Fruit fly (Drosophila melanogaster): ENCODE data around the gene RpS21.

The RpS21 gene

DNA sequence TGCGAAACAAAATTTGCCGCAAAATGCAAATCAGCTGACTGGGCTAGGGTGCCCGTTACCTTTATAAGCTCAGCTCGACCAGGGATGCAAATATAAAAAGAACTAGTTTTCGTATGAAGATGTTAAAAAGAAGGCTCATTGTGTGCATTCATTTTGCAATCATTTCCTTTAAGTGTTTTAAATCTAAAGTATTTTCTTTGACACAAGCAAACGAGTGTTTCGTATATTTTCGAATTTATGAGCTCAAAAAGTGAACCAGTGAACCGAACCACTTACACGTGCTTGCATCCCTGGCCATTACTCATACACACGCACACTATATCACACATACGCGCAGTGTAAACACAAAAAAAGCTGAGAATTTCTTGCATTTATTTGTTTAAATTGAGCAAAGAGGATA, 22.3 kb downstream of the RpS21 start, which contains the start of the genes Prx6a and Sbat (continued):
- 0 out of 3 replicates have a peak, but pooled peaks have one; percentile 45 for TF ChIP-seq sr (GFP tag; IDR thresholded peaks at IDR 0.05)
- TF ChIP-seq ci (GFP tag; IDR thresholded peaks at IDR 0.05): peak; percentile 50; the same call in 1 of the 3 replicates
- TF ChIP-seq Ets97D (GFP tag; optimal IDR thresholded peaks at IDR 0.05): peak; percentile 46
- TF ChIP-seq CG15601 (tag; optimal IDR thresholded peaks at IDR 0.05): peak; percentile 53
- peak; percentile 46 for TF ChIP-seq Mad (GFP tag; optimal IDR thresholded peaks at IDR 0.05)
- TF ChIP-seq fru (optimal IDR thresholded peaks at IDR 0.05): no peak
- TF ChIP-seq bcd (GFP tag; optimal IDR thresholded peaks at IDR 0.05): peak; percentile 69
- TF ChIP-seq Med (GFP tag): peak; percentile 95
- TF ChIP-seq ap (GFP tag; IDR thresholded peaks at IDR 0.05): no peak
- no peak for TF ChIP-seq ash1 (GFP tag; optimal IDR thresholded peaks at IDR 0.05)
- no peak for TF ChIP-seq Doc3 (GFP tag; IDR thresholded peaks at IDR 0.05; ENCODE audit: partially characterized antibody)
- TF ChIP-seq fu2 (GFP tag; optimal IDR thresholded peaks at IDR 0.05): peak; percentile 66
- peak; percentile 54; the same call in 1 of the 3 replicates for TF ChIP-seq CG11560 (tag; IDR thresholded peaks at IDR 0.05)
- 0 out of 2 replicates have a peak, but pooled peaks have one; percentile 17 for TF ChIP-seq danr (GFP tag; IDR thresholded peaks at IDR 0.05)
- TF ChIP-seq YL-1 (GFP tag; optimal IDR thresholded peaks at IDR 0.05): no peak
- TF ChIP-seq CG3281 (GFP tag; optimal IDR thresholded peaks at IDR 0.05): peak; percentile 76
- TF ChIP-seq BEAF-32 (GFP tag; optimal IDR thresholded peaks at IDR 0.05): peak; percentile 44
- no peak for TF ChIP-seq zen2 (GFP tag; IDR thresholded peaks at IDR 0.05; ENCODE audit: partially characterized antibody)
- no peak for TF ChIP-seq ab (GFP tag; optimal IDR thresholded peaks at IDR 0.05)
- peak; percentile 78 for TF ChIP-seq kay (GFP tag; optimal IDR thresholded peaks at IDR 0.05)
- peak; percentile 80 for TF ChIP-seq CG10543 (GFP tag; optimal IDR thresholded peaks at IDR 0.05)
- no peak for TF ChIP-seq HLHmδ (GFP tag; optimal IDR thresholded peaks at IDR 0.05)
- peak; percentile 80 for TF ChIP-seq CG14710 (tag; optimal IDR thresholded peaks at IDR 0.05)
- no peak for TF ChIP-seq CG10565 (GFP tag; optimal IDR thresholded peaks at IDR 0.05)
- TF ChIP-seq toy (GFP tag; IDR thresholded peaks at IDR 0.05): no peak
- peak; percentile 76 for TF ChIP-seq CG15696 (tag; optimal IDR thresholded peaks at IDR 0.05)
- peak; percentile 74 for TF ChIP-seq dpn (GFP tag; optimal IDR thresholded peaks at IDR 0.05)
- peak; percentile 58; the same call in 1 of the 2 replicates for TF ChIP-seq Taf1 (GFP tag; IDR thresholded peaks at IDR 0.05)
- peak; percentile 45 for TF ChIP-seq CG12104 (GFP tag; optimal IDR thresholded peaks at IDR 0.05)
- TF ChIP-seq tll (GFP tag; optimal IDR thresholded peaks at IDR 0.05): peak in 1 of 2 experiments; percentile 64
- TF ChIP-seq Nf-YC (tag; optimal IDR thresholded peaks at IDR 0.05): peak; percentile 81
- TF ChIP-seq Dip2 (GFP tag; IDR thresholded peaks at IDR 0.05): no peak
- TF ChIP-seq CG30403 (GFP tag; optimal IDR thresholded peaks at IDR 0.05): peak; percentile 81
- TF ChIP-seq CG3407 (GFP tag; optimal IDR thresholded peaks at IDR 0.05): no peak
- no peak for TF ChIP-seq CG10959 (GFP tag; IDR thresholded peaks at IDR 0.05)
- no peak for TF ChIP-seq Lim3 (GFP tag; IDR thresholded peaks at IDR 0.05)
- no peak for TF ChIP-seq seq (GFP tag; IDR thresholded peaks at IDR 0.05)
- TF ChIP-seq MESR4 (GFP tag; optimal IDR thresholded peaks at IDR 0.05): peak; percentile 4
- TF ChIP-seq Hand (GFP tag; optimal IDR thresholded peaks at IDR 0.05): no peak
- no peak for TF ChIP-seq BtbVII (GFP tag; optimal IDR thresholded peaks at IDR 0.05)
- peak; percentile 75 for TF ChIP-seq Neu2 (GFP tag; optimal IDR thresholded peaks at IDR 0.05; ENCODE audit: borderline replicate concordance)
- peak; percentile 29; the same call in 1 of the 2 replicates for TF ChIP-seq wor (GFP tag; IDR thresholded peaks at IDR 0.05)
- no peak for TF ChIP-seq dati (GFP tag; IDR thresholded peaks at IDR 0.05)
- TF ChIP-seq wdn (GFP tag; IDR thresholded peaks at IDR 0.05): peak; percentile 34; the same call in 1 of the 2 replicates
- TF ChIP-seq CG17361 (GFP tag; IDR thresholded peaks at IDR 0.05): peak; percentile 64
- peak; percentile 70 for TF ChIP-seq sisA (GFP tag; IDR thresholded peaks at IDR 0.05)
- peak; percentile 44; the same call in 1 of the 2 replicates for TF ChIP-seq CG31224 (GFP tag; IDR thresholded peaks at IDR 0.05)
- no peak for TF ChIP-seq CG5953 (GFP tag; IDR thresholded peaks at IDR 0.05)
- TF ChIP-seq B-H2 (GFP tag; optimal IDR thresholded peaks at IDR 0.05): peak; percentile 84
- TF ChIP-seq CG30431 (GFP tag; optimal IDR thresholded peaks at IDR 0.05): peak; percentile 44
- 0 out of 3 replicates have a peak, but pooled peaks have one; percentile 65 for TF ChIP-seq CG11456 (GFP tag; IDR thresholded peaks at IDR 0.05)

Measured in whole organism, embryonic.